Fruit fly (Drosophila melanogaster) whole organism, embryonic: ENCODE measurements around the gene CG16953.
A peak's percentile ranks its signal among the peaks of the same experiment; 100 is the strongest.

Experiments
- Blimp-1 ChIP-seq: fragments of 200-800 bp; sonication (Bioruptor generic); optimal IDR thresholded peaks from 3 replicates; lab custom pipeline; 2018; ENCODE audit warnings: missing biosample characterization, missing genetic modification characterization, mild to moderate bottlenecking, moderate library complexity, missing genetic modification reagents
- C15 ChIP-seq: fragments of 200-800 bp; sonication (Bioruptor generic); IDR thresholded peaks from 3 replicates; pipeline ENCODE4 v1.3.6; 2022; ENCODE audit warnings: missing biosample characterization, missing genetic modification characterization
- CG10565 ChIP-seq: fragments of 200-800 bp; sonication (Bioruptor generic); optimal IDR thresholded peaks from 3 replicates; lab custom pipeline; 2016; ENCODE audit warnings: missing biosample characterization, mild to moderate bottlenecking, missing genetic modification characterization
- CG11085 ChIP-seq: fragments of 200-800 bp; sonication (Bioruptor generic); IDR thresholded peaks from 2 replicates; pipeline ENCODE4 v1.3.6; 2022; ENCODE audit warnings: missing biosample characterization, missing genetic modification characterization
- CG12219 ChIP-seq: fragments of 200-800 bp; sonication (Bioruptor generic); optimal IDR thresholded peaks from 3 replicates; lab custom pipeline; 2018; ENCODE audit warnings: missing biosample characterization, mild to moderate bottlenecking, missing genetic modification characterization
- CG12299 ChIP-seq: fragments of 200-800 bp; sonication (Bioruptor generic); optimal IDR thresholded peaks from 2 replicates; lab custom pipeline; 2018; ENCODE audit warnings: missing biosample characterization, mild to moderate bottlenecking, missing genetic modification characterization
- CG13287 ChIP-seq: fragments of 200-800 bp; sonication (Bioruptor generic); IDR thresholded peaks from 2 replicates; pipeline ENCODE4 v1.3.6; 2022; ENCODE audit warnings: missing biosample characterization, missing genetic modification characterization; ENCODE audit not compliant: partially characterized antibody
- CG13775 ChIP-seq: fragments of 200-800 bp; sonication (Bioruptor generic); optimal IDR thresholded peaks from 3 replicates; lab custom pipeline; 2017; ENCODE audit warnings: missing biosample characterization, mild to moderate bottlenecking, missing genetic modification characterization
- CG14014 ChIP-seq: fragments of 200-800 bp; sonication (Bioruptor generic); IDR thresholded peaks from 2 replicates; pipeline ENCODE4 v1.3.6; 2022; ENCODE audit warnings: missing biosample characterization, missing genetic modification characterization
- CG17568 ChIP-seq: fragments of 200-800 bp; sonication (Bioruptor generic); optimal IDR thresholded peaks from 2 replicates; lab custom pipeline; 2018; ENCODE audit warnings: missing biosample characterization, mild to moderate bottlenecking, missing genetic modification characterization, moderate library complexity
- CG17829 ChIP-seq: fragments of 200-800 bp; optimal IDR thresholded peaks from 2 replicates; lab custom pipeline; 2019; ENCODE audit warnings: missing biosample characterization, mild to moderate bottlenecking, missing genetic modification characterization, moderate library complexity
- CG2120 ChIP-seq: fragments of 200-800 bp; sonication (Bioruptor generic); optimal IDR thresholded peaks from 3 replicates; lab custom pipeline; 2016; ENCODE audit warnings: missing biosample characterization, missing genetic modification characterization
- CG2199 ChIP-seq: fragments of 200-800 bp; sonication (Bioruptor generic); IDR thresholded peaks from 3 replicates; pipeline ENCODE4 v1.3.6; 2022; ENCODE audit warnings: missing biosample characterization, missing genetic modification characterization
- CG42726 ChIP-seq: fragments of 200-800 bp; sonication (Bioruptor generic); IDR thresholded peaks from 2 replicates; pipeline ENCODE4 v1.3.6; 2022; ENCODE audit warnings: missing biosample characterization, missing genetic modification characterization; ENCODE audit not compliant: partially characterized antibody
- CG4328 ChIP-seq: fragments of 200-800 bp; sonication (Bioruptor generic); optimal IDR thresholded peaks from 3 replicates; lab custom pipeline; 2017; ENCODE audit warnings: missing biosample characterization, missing genetic modification reagents, missing genetic modification characterization
- CG43689 ChIP-seq: fragments of 200-800 bp; sonication (Bioruptor generic); IDR thresholded peaks from 2 replicates; pipeline ENCODE4 v1.3.6; 2022; ENCODE audit warnings: missing biosample characterization, missing genetic modification characterization
- CG4854 ChIP-seq: fragments of 200-800 bp; sonication (Bioruptor generic); optimal IDR thresholded peaks from 2 replicates; lab custom pipeline; 2016; ENCODE audit warnings: missing biosample characterization, missing genetic modification characterization, inconsistent platforms
- CG7357 ChIP-seq: fragments of 200-800 bp; sonication (Bioruptor generic); IDR thresholded peaks from 3 replicates; pipeline ENCODE4 v1.3.6; 2022; ENCODE audit warnings: missing biosample characterization, missing genetic modification characterization
- CG7786 ChIP-seq: fragments of 200-800 bp; sonication (Bioruptor generic); optimal IDR thresholded peaks from 2 replicates; lab custom pipeline; 2016; ENCODE audit warnings: missing biosample characterization, missing genetic modification characterization
- CG8924 ChIP-seq: fragments of 200-800 bp; optimal IDR thresholded peaks from 3 replicates; lab custom pipeline; 2019; ENCODE audit warnings: missing biosample characterization, mild to moderate bottlenecking, missing genetic modification characterization, moderate library complexity
- CG9609 ChIP-seq: fragments of 200-800 bp; sonication (Bioruptor generic); optimal IDR thresholded peaks from 3 replicates; lab custom pipeline; 2016; ENCODE audit warnings: missing biosample characterization, missing genetic modification characterization
- Camta ChIP-seq: fragments of 200-800 bp; sonication (Bioruptor generic); optimal IDR thresholded peaks from 2 replicates; lab custom pipeline; 2016; ENCODE audit warnings: missing biosample characterization, missing genetic modification characterization
- E2f2 ChIP-seq: fragments of 200-800 bp; sonication (Bioruptor generic); IDR thresholded peaks from 2 replicates; pipeline ENCODE4 v1.3.6; 2022; ENCODE audit warnings: missing biosample characterization, missing genetic modification characterization
- Hmr ChIP-seq: fragments of 200-800 bp; sonication (Bioruptor generic); optimal IDR thresholded peaks from 3 replicates; lab custom pipeline; 2017; ENCODE audit warnings: mild to moderate bottlenecking, missing biosample characterization, missing genetic modification reagents, missing genetic modification characterization
- Hr78 ChIP-seq, 2 experiments: fragments of 200-800 bp in 1 of 2; fragments of >200 bp in 1 of 2; sonication (Bioruptor generic) in 1 of 2; optimal IDR thresholded peaks; 2 replicates each; lab custom pipeline; 2017 to 2019; ENCODE audit warnings: missing biosample characterization in 2 of 2, missing genetic modification characterization in 2 of 2, mild to moderate bottlenecking in 1 of 2, moderate library complexity in 1 of 2
- Lim3 ChIP-seq: fragments of 200-800 bp; sonication (Bioruptor generic); IDR thresholded peaks from 2 replicates; pipeline ENCODE4 v1.3.6; 2022; ENCODE audit warnings: missing biosample characterization, missing genetic modification characterization
- MTF-1 ChIP-seq: fragments of 200-800 bp; sonication (Bioruptor generic); optimal IDR thresholded peaks from 2 replicates; lab custom pipeline; 2018; ENCODE audit warnings: missing biosample characterization, mild to moderate bottlenecking, missing genetic modification characterization, borderline replicate concordance
- Mrtf ChIP-seq: fragments of 200-800 bp; sonication (Bioruptor generic); IDR thresholded peaks from 3 replicates; pipeline ENCODE4 v1.3.6; 2022; ENCODE audit warnings: missing biosample characterization, missing genetic modification characterization
- Optix ChIP-seq: fragments of 200-800 bp; sonication (Bioruptor generic); IDR thresholded peaks from 3 replicates; pipeline ENCODE4 v1.3.6; 2022; ENCODE audit warnings: missing biosample characterization, missing genetic modification characterization
- Ptx1 ChIP-seq: fragments of 200-800 bp; sonication (Bioruptor generic); IDR thresholded peaks from 2 replicates; pipeline ENCODE4 v1.3.6; 2022; ENCODE audit warnings: missing biosample characterization, missing genetic modification characterization
- YL-1 ChIP-seq: fragments of 200-800 bp; sonication (Bioruptor generic); optimal IDR thresholded peaks from 3 replicates; lab custom pipeline; 2017; ENCODE audit warnings: missing biosample characterization, mild to moderate bottlenecking, missing genetic modification characterization
- aop ChIP-seq: fragments of 200-800 bp; sonication (Bioruptor generic); IDR thresholded peaks from 2 replicates; pipeline ENCODE4 v1.3.6; 2022; ENCODE audit warnings: missing biosample characterization, missing genetic modification characterization
- bcd ChIP-seq: fragments of 200-800 bp; sonication (Bioruptor generic); optimal IDR thresholded peaks from 2 replicates; lab custom pipeline; 2017; ENCODE audit warnings: missing biosample characterization, mild to moderate bottlenecking, missing genetic modification characterization
- crol ChIP-seq: fragments of 200-800 bp; sonication (Bioruptor generic); IDR thresholded peaks from 2 replicates; pipeline ENCODE4 v1.3.6; 2022; ENCODE audit warnings: missing biosample characterization, missing genetic modification characterization
- dan ChIP-seq: fragments of 200-800 bp; sonication (Bioruptor generic); IDR thresholded peaks from 2 replicates; pipeline ENCODE4 v1.3.6; 2022; ENCODE audit warnings: missing biosample characterization, missing genetic modification characterization
- dimm ChIP-seq: fragments of 200-800 bp; sonication (Bioruptor generic); IDR thresholded peaks from 2 replicates; pipeline ENCODE4 v1.3.6; 2022; ENCODE audit warnings: missing biosample characterization, missing genetic modification characterization
- disco-r ChIP-seq: fragments of 200-800 bp; sonication (Bioruptor generic); optimal IDR thresholded peaks from 2 replicates; lab custom pipeline; 2016; ENCODE audit warnings: missing biosample characterization, missing genetic modification characterization
- dmrt11E ChIP-seq: fragments of 200-800 bp; sonication (Bioruptor generic); optimal IDR thresholded peaks from 3 replicates; lab custom pipeline; 2018; ENCODE audit warnings: missing biosample characterization, mild to moderate bottlenecking, missing genetic modification characterization, moderate library complexity
- fru ChIP-seq: fragments of >200 bp; optimal IDR thresholded peaks from 2 replicates; lab custom pipeline; 2017
- gsb-n ChIP-seq: fragments of 200-800 bp; sonication (Bioruptor generic); optimal IDR thresholded peaks from 3 replicates; lab custom pipeline; 2018; ENCODE audit warnings: missing biosample characterization, mild to moderate bottlenecking, missing genetic modification characterization
- hb ChIP-seq: fragments of 200-800 bp; sonication (Bioruptor generic); IDR thresholded peaks from 3 replicates; pipeline ENCODE4 v1.3.6; 2022; ENCODE audit warnings: missing biosample characterization, missing genetic modification characterization; ENCODE audit not compliant: partially characterized antibody
- hbn ChIP-seq: fragments of 200-800 bp; sonication (Bioruptor generic); IDR thresholded peaks from 2 replicates; pipeline ENCODE4 v1.3.6; 2022; ENCODE audit warnings: missing biosample characterization, missing genetic modification characterization; ENCODE audit not compliant: partially characterized antibody
- hkb ChIP-seq, 2 experiments: fragments of 200-800 bp in 1 of 2; fragments of >200 bp in 1 of 2; sonication (Bioruptor generic) in 1 of 2; IDR thresholded peaks in 1 of 2; optimal IDR thresholded peaks in 1 of 2; 2 replicates each; pipeline versions ENCODE4 v1.3.6 to Lab custom; 2017 to 2022; ENCODE audit warnings: missing biosample characterization in 1 of 2, missing genetic modification characterization in 1 of 2
- jumu ChIP-seq: fragments of 200-800 bp; sonication (Bioruptor generic); optimal IDR thresholded peaks from 3 replicates; lab custom pipeline; 2016; ENCODE audit warnings: missing biosample characterization, missing genetic modification characterization
- lab ChIP-seq: fragments of 200-800 bp; sonication (Bioruptor generic); optimal IDR thresholded peaks from 3 replicates; lab custom pipeline; 2017; ENCODE audit warnings: missing biosample characterization, missing genetic modification characterization, mild to moderate bottlenecking, moderate library complexity, missing genetic modification reagents
- luna ChIP-seq: fragments of 200-800 bp; sonication (Bioruptor generic); optimal IDR thresholded peaks from 2 replicates; lab custom pipeline; 2016; ENCODE audit warnings: missing biosample characterization, missing genetic modification characterization
- schlank ChIP-seq: fragments of 200-800 bp; sonication (Bioruptor generic); optimal IDR thresholded peaks from 2 replicates; lab custom pipeline; 2018; ENCODE audit warnings: missing biosample characterization, mild to moderate bottlenecking, missing genetic modification characterization
- seq ChIP-seq: fragments of 200-800 bp; sonication (Bioruptor generic); IDR thresholded peaks from 2 replicates; pipeline ENCODE4 v1.3.6; 2022; ENCODE audit warnings: missing biosample characterization, missing genetic modification characterization
- sim ChIP-seq: fragments of 200-800 bp; sonication (Bioruptor generic); IDR thresholded peaks from 2 replicates; pipeline ENCODE4 v1.3.6; 2022; ENCODE audit warnings: missing biosample characterization, missing genetic modification characterization
- unc-4 ChIP-seq: fragments of 200-800 bp; sonication (Bioruptor generic); IDR thresholded peaks from 2 replicates; pipeline ENCODE4 v1.3.6; 2022; ENCODE audit warnings: missing biosample characterization, missing genetic modification characterization; ENCODE audit not compliant: partially characterized antibody
- vfl ChIP-seq: fragments of 200-800 bp; sonication (Bioruptor generic); optimal IDR thresholded peaks from 2 replicates; lab custom pipeline; 2016; ENCODE audit warnings: missing biosample characterization, missing genetic modification characterization

Gene CG16953

DNA sequence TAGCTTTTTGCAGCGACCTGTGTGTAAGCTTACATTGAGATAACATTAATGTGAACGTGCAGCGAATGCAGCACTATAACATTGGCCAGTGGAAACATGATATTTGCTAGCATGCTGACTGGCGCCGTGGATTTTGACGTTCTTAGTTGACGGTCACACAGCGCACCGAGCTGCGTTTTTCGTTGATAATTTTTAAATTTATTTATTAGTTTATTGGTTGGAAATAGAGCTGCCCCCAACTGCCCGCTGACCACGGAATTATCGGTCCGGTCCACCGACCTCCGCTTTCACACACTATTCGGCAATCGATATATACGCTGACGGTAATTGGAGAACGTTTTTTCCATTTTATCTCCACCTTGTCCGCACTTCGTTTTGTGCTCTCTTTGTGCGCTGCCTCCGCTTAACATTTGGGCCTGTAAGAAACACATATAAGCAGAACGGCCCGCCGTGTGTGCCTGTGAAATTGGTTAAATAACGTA is 36.2 kb upstream of the CG16953 start, which contains the start of gene H (continued):
- TF ChIP-seq CG4854 (GFP tag; lab: Kevin White, UChicago) (no peak), lab (GFP tag; lab: Kevin White, UChicago) (no peak), CG17568 (GFP tag; lab: Kevin White, UChicago) (no peak), CG4328 (GFP tag; lab: Kevin White, UChicago) (no peak), gsb-n (tag; lab: Kevin White, UChicago) (no peak), disco-r (no peak), hbn (GFP tag; lab: Robert Waterston, UW) (no peak), Blimp-1 (GFP tag; lab: Kevin White, UChicago) (no peak), CG13287 (0 out of 2 replicates have a peak, but pooled peaks have one; percentile 20), C15 (no peak), CG13775 (GFP tag; lab: Kevin White, UChicago) (no peak), CG8924 (tag; lab: Kevin White, UChicago) (peak; percentile 20), MTF-1 (GFP tag; lab: Kevin White, UChicago) (no peak), unc-4 (GFP tag; lab: Robert Waterston, UW) (no peak), Mrtf (GFP tag; lab: Robert Waterston, UW) (no peak), Camta (GFP tag; lab: Kevin White, UChicago) (no peak), CG2199 (GFP tag; lab: Robert Waterston, UW) (no peak), CG12299 (tag; lab: Kevin White, UChicago) (peak; percentile 11), YL-1 (GFP tag; lab: Kevin White, UChicago) (peak; percentile 61), hb (GFP tag; lab: Robert Waterston, UW) (no peak), vfl (GFP tag; lab: Kevin White, UChicago) (no peak), sim (no peak), Ptx1 (no peak), CG43689 (no peak), CG10565 (GFP tag; lab: Kevin White, UChicago) (no peak), CG14014 (GFP tag; lab: Robert Waterston, UW) (no peak), CG7357 (GFP tag; lab: Robert Waterston, UW) (peak; percentile 95), bcd (GFP tag; lab: Kevin White, UChicago) (no peak), CG12219 (GFP tag; lab: Kevin White, UChicago) (no peak), aop (GFP tag; lab: Robert Waterston, UW) (no peak), CG7786 (GFP tag; lab: Kevin White, UChicago) (no peak), dan (no peak), dmrt11E (tag; lab: Kevin White, UChicago) (no peak), jumu (GFP tag; lab: Kevin White, UChicago) (no peak), Optix (GFP tag; lab: Robert Waterston, UW) (no peak), CG42726 (GFP tag; lab: Robert Waterston, UW) (no peak), fru (lab: Kevin White, UChicago) (no peak), E2f2 (no peak; the same call in 1 of the 2 replicates), schlank (tag; lab: Kevin White, UChicago) (no peak), crol (no peak), CG17829 (tag; lab: Kevin White, UChicago) (peak; percentile 22), dimm (GFP tag; lab: Robert Waterston, UW) (no peak), CG9609 (GFP tag; lab: Kevin White, UChicago) (no peak), Hr78 (GFP tag; optimal IDR thresholded peaks at IDR 0.05; lab: Kevin White, UChicago) (peak in 1 of 2 experiments; percentile 60), Lim3 (GFP tag; lab: Robert Waterston, UW) (no peak), seq (GFP tag; lab: Robert Waterston, UW) (no peak), CG11085 (no peak), CG2120 (GFP tag; lab: Kevin White, UChicago) (no peak), hkb (optimal IDR thresholded peaks at IDR 0.05; lab: Kevin White, UChicago) (no peak), hkb (GFP tag; IDR thresholded peaks at IDR 0.05; lab: Robert Waterston, UW) (no peak), Hmr (GFP tag; lab: Kevin White, UChicago) (no peak), luna (GFP tag; lab: Kevin White, UChicago) (no peak)
